Worm (Caenorhabditis elegans) whole organism, mixed stage, embryonic: ENCODE measurements around the gene snx-6.

Source experiments
- M03D4.4 ChIP-seq: sonication (generic microtip); optimal IDR thresholded peaks from 2 replicates; lab custom pipeline; 2017; ENCODE audit warnings: mild to moderate bottlenecking, missing genetic modification characterization, missing compliant biosample characterization
- bed-3 ChIP-seq: fragments of 200-800 bp; sonication (Bioruptor generic); optimal IDR thresholded peaks from 3 replicates; lab custom pipeline; 2018; ENCODE audit warnings: mild to moderate bottlenecking, missing genetic modification characterization, moderate library complexity, missing compliant biosample characterization
- blmp-1 ChIP-seq: fragments of 150-350 bp; optimal IDR thresholded peaks from 2 replicates; lab custom pipeline; 2014; ENCODE audit warnings: missing biosample characterization, missing genetic modification characterization
- ceh-39 ChIP-seq: fragments of 150-350 bp; optimal IDR thresholded peaks from 2 replicates; lab custom pipeline; 2014; ENCODE audit warnings: missing biosample characterization, missing genetic modification characterization
- ceh-43 ChIP-seq: fragments of 200-800 bp; sonication (Bioruptor generic); optimal IDR thresholded peaks from 2 replicates; lab custom pipeline; 2018; ENCODE audit warnings: mild to moderate bottlenecking, missing genetic modification characterization, moderate library complexity, missing compliant biosample characterization
- ceh-83 ChIP-seq: fragments of 200-800 bp; sonication (Bioruptor generic); optimal IDR thresholded peaks from 2 replicates; lab custom pipeline; 2018; ENCODE audit warnings: mild to moderate bottlenecking, missing genetic modification characterization, missing compliant biosample characterization
- ces-1 ChIP-seq: fragments of 150-350 bp; optimal IDR thresholded peaks from 2 replicates; lab custom pipeline; 2014; ENCODE audit warnings: missing biosample characterization, missing genetic modification reagents, missing genetic modification characterization
- drap-1 ChIP-seq: fragments of 200-800 bp; sonication (Bioruptor generic); optimal IDR thresholded peaks from 3 replicates; lab custom pipeline; 2018; ENCODE audit warnings: mild to moderate bottlenecking, missing genetic modification characterization, missing compliant biosample characterization
- elt-3 ChIP-seq: fragments of 150-350 bp; optimal IDR thresholded peaks from 2 replicates; lab custom pipeline; 2014; ENCODE audit warnings: missing biosample characterization, missing genetic modification characterization
- flh-1 ChIP-seq: fragments of 200-800 bp; sonication (Bioruptor generic); optimal IDR thresholded peaks from 2 replicates; lab custom pipeline; 2018; ENCODE audit warnings: mild to moderate bottlenecking, missing genetic modification characterization, moderate library complexity, missing compliant biosample characterization
- ham-2 ChIP-seq: fragments of 200-800 bp; sonication (Bioruptor generic); optimal IDR thresholded peaks from 2 replicates; lab custom pipeline; 2018; ENCODE audit warnings: mild to moderate bottlenecking, missing genetic modification characterization, missing compliant biosample characterization
- hlh-1 ChIP-seq: fragments of 150-350 bp; optimal IDR thresholded peaks from 2 replicates; lab custom pipeline; 2014; ENCODE audit warnings: missing biosample characterization, missing genetic modification reagents, missing genetic modification characterization
- lin-13 ChIP-seq: fragments of 150-350 bp; optimal IDR thresholded peaks from 2 replicates; lab custom pipeline; 2014; ENCODE audit warnings: missing biosample characterization, missing genetic modification characterization
- lin-32 ChIP-seq: fragments of 200-800 bp; sonication (Bioruptor generic); optimal IDR thresholded peaks from 2 replicates; lab custom pipeline; 2018; ENCODE audit warnings: mild to moderate bottlenecking, missing genetic modification characterization, missing compliant biosample characterization
- lsy-2 ChIP-seq: fragments of 150-350 bp; optimal IDR thresholded peaks from 2 replicates; lab custom pipeline; 2014; ENCODE audit warnings: missing biosample characterization, missing genetic modification characterization
- mab-5 ChIP-seq: fragments of 150-350 bp; optimal IDR thresholded peaks from 2 replicates; lab custom pipeline; 2014; ENCODE audit warnings: missing biosample characterization, missing genetic modification characterization
- mep-1 ChIP-seq: fragments of 150-350 bp; optimal IDR thresholded peaks from 2 replicates; lab custom pipeline; 2017; ENCODE audit warnings: missing biosample characterization, missing genetic modification reagents, missing genetic modification characterization, inconsistent platforms
- mls-2 ChIP-seq: sonication (generic microtip); optimal IDR thresholded peaks from 2 replicates; lab custom pipeline; 2016; ENCODE audit warnings: mild to moderate bottlenecking, missing genetic modification characterization, moderate library complexity, missing compliant biosample characterization
- nhr-12 ChIP-seq: fragments of 150-350 bp; optimal IDR thresholded peaks from 2 replicates; lab custom pipeline; 2014; ENCODE audit warnings: missing biosample characterization, missing genetic modification characterization
- nhr-237 ChIP-seq: fragments of 150-350 bp; optimal IDR thresholded peaks from 2 replicates; lab custom pipeline; 2014; ENCODE audit warnings: missing biosample characterization, missing genetic modification characterization
- nhr-28 ChIP-seq: fragments of 150-350 bp; optimal IDR thresholded peaks from 2 replicates; lab custom pipeline; 2014; ENCODE audit warnings: missing biosample characterization, missing genetic modification characterization
- nhr-76 ChIP-seq: sonication (generic microtip); optimal IDR thresholded peaks from 2 replicates; lab custom pipeline; 2017; ENCODE audit warnings: missing biosample characterization, missing genetic modification characterization
- pha-4 ChIP-seq: fragments of 150-350 bp; optimal IDR thresholded peaks from 2 replicates; lab custom pipeline; 2018; ENCODE audit warnings: missing biosample characterization, missing genetic modification reagents, missing genetic modification characterization
- sem-2 ChIP-seq: fragments of 200-800 bp; sonication (Bioruptor generic); optimal IDR thresholded peaks from 2 replicates; lab custom pipeline; 2018; ENCODE audit warnings: mild to moderate bottlenecking, missing genetic modification characterization, missing compliant biosample characterization
- sptf-1 ChIP-seq: sonication (generic microtip); optimal IDR thresholded peaks from 2 replicates; lab custom pipeline; 2017; ENCODE audit warnings: mild to moderate bottlenecking, missing genetic modification characterization, moderate library complexity, missing compliant biosample characterization
- tbx-8 ChIP-seq: fragments of 200-800 bp; sonication (Bioruptor generic); optimal IDR thresholded peaks from 2 replicates; lab custom pipeline; 2018; ENCODE audit warnings: mild to moderate bottlenecking, missing genetic modification characterization, moderate library complexity, missing compliant biosample characterization
- unc-120 ChIP-seq: sonication (generic microtip); optimal IDR thresholded peaks from 2 replicates; lab custom pipeline; 2017; ENCODE audit warnings: missing genetic modification characterization, missing compliant biosample characterization; ENCODE audit not compliant: poor library complexity, severe bottlenecking
- unc-39 ChIP-seq: fragments of 150-350 bp; optimal IDR thresholded peaks from 2 replicates; lab custom pipeline; 2014; ENCODE audit warnings: missing biosample characterization, missing genetic modification characterization
- unc-62 ChIP-seq: fragments of 150-350 bp; optimal IDR thresholded peaks from 2 replicates; lab custom pipeline; 2014; ENCODE audit warnings: missing biosample characterization, missing genetic modification reagents, missing genetic modification characterization
- ztf-11 ChIP-seq: fragments of 150-350 bp; optimal IDR thresholded peaks from 2 replicates; lab custom pipeline; 2014; ENCODE audit warnings: missing biosample characterization, missing genetic modification characterization

The snx-6 gene

DNA sequence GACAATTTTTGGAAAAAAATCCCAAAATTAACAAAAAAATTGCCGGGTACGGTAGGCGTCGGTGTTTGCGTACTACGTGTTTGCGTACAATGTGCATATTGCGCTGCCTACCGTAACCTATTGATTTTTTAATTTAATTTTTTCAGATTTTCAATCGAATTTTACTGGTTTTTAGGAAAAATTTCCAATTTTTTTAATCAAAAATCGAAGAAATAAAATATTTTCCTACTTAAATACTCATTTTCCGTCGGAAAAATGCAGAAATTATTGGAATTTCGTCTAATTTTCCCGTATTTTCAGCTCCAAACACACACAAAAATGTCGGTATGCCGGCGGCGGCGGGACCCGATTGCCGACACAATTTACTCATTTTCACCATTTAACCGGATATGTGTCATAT lies 6.1 kb upstream of the snx-6 start, which contains the start of gene Y59A8B.21:
Y59A8B.21 (plus strand) TSS at position 301 of the 400 bp plus-strand sequence.
- no peak for TF ChIP-seq nhr-28
- no peak for TF ChIP-seq lin-32 (GFP tag; lab: Kevin White, UChicago)
- TF ChIP-seq ceh-43, result no peak
- TF ChIP-seq ceh-39 (tag; lab: Kevin White, UChicago), result no peak
- no peak for TF ChIP-seq unc-62
- TF ChIP-seq lsy-2 (tag; lab: Kevin White, UChicago), result no peak

- TF ChIP-seq mls-2 (tag; lab: Kevin White, UChicago) (no peak), lsy-2 (tag; lab: Kevin White, UChicago) (peak; percentile 86)
Observed at ce11 chrV:17982935-17983334, 3.1 kb upstream of the snx-6 start.

ce11 chrV:17981732-17982131 lies 1.9 kb upstream of the snx-6 start:
- peak; percentile 66 for TF ChIP-seq mep-1 (tag; lab: Kevin White, UChicago)
- TF ChIP-seq unc-62, result no peak
- TF ChIP-seq lin-13, result no peak
- peak; percentile 10 for TF ChIP-seq nhr-237
- TF ChIP-seq nhr-28, result no peak
- TF ChIP-seq ces-1 (GFP tag; lab: Kevin White, UChicago), result peak; percentile 48
- TF ChIP-seq lsy-2 (tag; lab: Kevin White, UChicago), result peak; percentile 96
- TF ChIP-seq drap-1 (GFP tag; lab: Kevin White, UChicago), result peak; percentile 58

DNA sequence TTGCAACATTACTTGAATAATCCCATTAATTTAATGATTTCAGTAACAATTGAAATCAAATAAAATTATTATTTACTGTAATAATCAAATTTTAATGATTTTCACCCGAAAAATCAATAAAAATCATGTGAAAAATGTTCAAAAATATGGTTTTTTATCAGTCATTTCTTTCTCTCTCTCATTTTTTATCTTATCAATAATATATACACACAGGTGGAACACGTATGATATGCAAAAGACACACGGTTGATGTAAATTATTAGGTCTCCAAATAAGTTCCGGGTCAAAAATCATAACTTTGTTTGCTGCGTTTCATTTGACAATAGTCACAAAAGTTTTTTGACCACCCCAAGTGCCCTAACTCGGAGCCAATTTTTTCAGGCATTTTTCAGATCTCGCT lies 1.7 kb downstream of the snx-6 start:
- TF ChIP-seq nhr-237 (no peak), ces-1 (GFP tag; lab: Kevin White, UChicago) (no peak), mab-5 (tag; lab: Kevin White, UChicago) (no peak), flh-1 (GFP tag; lab: Kevin White, UChicago) (no peak), ham-2 (GFP tag; lab: Kevin White, UChicago) (no peak), unc-39 (tag; lab: Kevin White, UChicago) (no peak), sem-2 (GFP tag; lab: Kevin White, UChicago) (no peak), mls-2 (tag; lab: Kevin White, UChicago) (no peak), M03D4.4 (no peak), bed-3 (GFP tag; lab: Kevin White, UChicago) (no peak), nhr-12 (tag; lab: Kevin White, UChicago) (no peak), elt-3 (no peak), tbx-8 (GFP tag; lab: Kevin White, UChicago) (no peak), ceh-43 (no peak), nhr-28 (no peak), lin-13 (no peak)

- TF ChIP-seq ces-1 (GFP tag; lab: Kevin White, UChicago) (no peak), nhr-12 (tag; lab: Kevin White, UChicago) (no peak), pha-4 (tag; lab: Kevin White, UChicago) (no peak), lin-32 (GFP tag; lab: Kevin White, UChicago) (no peak), drap-1 (GFP tag; lab: Kevin White, UChicago) (no peak), nhr-28 (no peak), bed-3 (GFP tag; lab: Kevin White, UChicago) (no peak), ham-2 (GFP tag; lab: Kevin White, UChicago) (no peak), lin-13 (no peak), unc-120 (tag; lab: Kevin White, UChicago) (no peak), sptf-1 (no peak), nhr-237 (no peak), elt-3 (no peak), ceh-43 (no peak)
Observed at ce11 chrV:17966747-17967146, 13.1 kb downstream of the snx-6 start, which contains the start of gene gck-3. TSS of gene gck-3 (minus strand) at chrV:17966847.

- TF ChIP-seq sptf-1 (peak; percentile 23), bed-3 (GFP tag; lab: Kevin White, UChicago) (no peak)
Observed at ce11 chrV:17962500-17962899, 17.4 kb downstream of the snx-6 start.

ce11 chrV:17956109-17956508 lies 23.8 kb downstream of the snx-6 start:
- no peak for TF ChIP-seq sptf-1
- no peak for TF ChIP-seq hlh-1 (tag; lab: Kevin White, UChicago)
- no peak for TF ChIP-seq mep-1 (tag; lab: Kevin White, UChicago)
- no peak for TF ChIP-seq ceh-83
- no peak for TF ChIP-seq mab-5 (tag; lab: Kevin White, UChicago)
- TF ChIP-seq blmp-1 (tag; lab: Kevin White, UChicago), result no peak
- TF ChIP-seq ztf-11, result no peak
- TF ChIP-seq nhr-28, result no peak
- no peak for TF ChIP-seq nhr-237
- TF ChIP-seq bed-3 (GFP tag; lab: Kevin White, UChicago), result no peak
- TF ChIP-seq lsy-2 (tag; lab: Kevin White, UChicago), result no peak
- TF ChIP-seq flh-1 (GFP tag; lab: Kevin White, UChicago), result no peak
- no peak for TF ChIP-seq nhr-76 (tag; lab: Kevin White, UChicago)
- TF ChIP-seq tbx-8 (GFP tag; lab: Kevin White, UChicago), result no peak
